Worm (Caenorhabditis elegans) whole organism, mixed stage, embryonic: ENCODE data around the gene R13A1.10.

Experiments used
- M03D4.4 ChIP-seq: sonication (generic microtip); optimal IDR thresholded peaks from 2 replicates; lab custom pipeline; 2017; ENCODE audit warnings: mild to moderate bottlenecking, missing genetic modification characterization, missing compliant biosample characterization
- bed-3 ChIP-seq: fragments of 200-800 bp; sonication (Bioruptor generic); optimal IDR thresholded peaks from 3 replicates; lab custom pipeline; 2018; ENCODE audit warnings: mild to moderate bottlenecking, missing genetic modification characterization, moderate library complexity, missing compliant biosample characterization
- blmp-1 ChIP-seq: fragments of 150-350 bp; optimal IDR thresholded peaks from 2 replicates; lab custom pipeline; 2014; ENCODE audit warnings: missing biosample characterization, missing genetic modification characterization
- ceh-39 ChIP-seq: fragments of 150-350 bp; optimal IDR thresholded peaks from 2 replicates; lab custom pipeline; 2014; ENCODE audit warnings: missing biosample characterization, missing genetic modification characterization
- ceh-43 ChIP-seq: fragments of 200-800 bp; sonication (Bioruptor generic); optimal IDR thresholded peaks from 2 replicates; lab custom pipeline; 2018; ENCODE audit warnings: mild to moderate bottlenecking, missing genetic modification characterization, moderate library complexity, missing compliant biosample characterization
- ceh-83 ChIP-seq: fragments of 200-800 bp; sonication (Bioruptor generic); optimal IDR thresholded peaks from 2 replicates; lab custom pipeline; 2018; ENCODE audit warnings: mild to moderate bottlenecking, missing genetic modification characterization, missing compliant biosample characterization
- ces-1 ChIP-seq: fragments of 150-350 bp; optimal IDR thresholded peaks from 2 replicates; lab custom pipeline; 2014; ENCODE audit warnings: missing biosample characterization, missing genetic modification reagents, missing genetic modification characterization
- drap-1 ChIP-seq: fragments of 200-800 bp; sonication (Bioruptor generic); optimal IDR thresholded peaks from 3 replicates; lab custom pipeline; 2018; ENCODE audit warnings: mild to moderate bottlenecking, missing genetic modification characterization, missing compliant biosample characterization
- elt-1 ChIP-seq: sonication (generic microtip); optimal IDR thresholded peaks from 2 replicates; lab custom pipeline; 2017; ENCODE audit warnings: missing genetic modification characterization, mild to moderate bottlenecking, missing compliant biosample characterization, antibody characterized with exemption, moderate library complexity, borderline replicate concordance; ENCODE audit not compliant: insufficient read depth
- flh-1 ChIP-seq: fragments of 200-800 bp; sonication (Bioruptor generic); optimal IDR thresholded peaks from 2 replicates; lab custom pipeline; 2018; ENCODE audit warnings: mild to moderate bottlenecking, missing genetic modification characterization, moderate library complexity, missing compliant biosample characterization
- ham-2 ChIP-seq: fragments of 200-800 bp; sonication (Bioruptor generic); optimal IDR thresholded peaks from 2 replicates; lab custom pipeline; 2018; ENCODE audit warnings: mild to moderate bottlenecking, missing genetic modification characterization, missing compliant biosample characterization
- hlh-1 ChIP-seq: fragments of 150-350 bp; optimal IDR thresholded peaks from 2 replicates; lab custom pipeline; 2014; ENCODE audit warnings: missing biosample characterization, missing genetic modification reagents, missing genetic modification characterization
- lin-13 ChIP-seq: fragments of 150-350 bp; optimal IDR thresholded peaks from 2 replicates; lab custom pipeline; 2014; ENCODE audit warnings: missing biosample characterization, missing genetic modification characterization
- lin-32 ChIP-seq: fragments of 200-800 bp; sonication (Bioruptor generic); optimal IDR thresholded peaks from 2 replicates; lab custom pipeline; 2018; ENCODE audit warnings: mild to moderate bottlenecking, missing genetic modification characterization, missing compliant biosample characterization
- lsy-2 ChIP-seq: fragments of 150-350 bp; optimal IDR thresholded peaks from 2 replicates; lab custom pipeline; 2014; ENCODE audit warnings: missing biosample characterization, missing genetic modification characterization
- mab-5 ChIP-seq: fragments of 150-350 bp; optimal IDR thresholded peaks from 2 replicates; lab custom pipeline; 2014; ENCODE audit warnings: missing biosample characterization, missing genetic modification characterization
- mep-1 ChIP-seq: fragments of 150-350 bp; optimal IDR thresholded peaks from 2 replicates; lab custom pipeline; 2017; ENCODE audit warnings: missing biosample characterization, missing genetic modification reagents, missing genetic modification characterization, inconsistent platforms
- mls-2 ChIP-seq: sonication (generic microtip); optimal IDR thresholded peaks from 2 replicates; lab custom pipeline; 2016; ENCODE audit warnings: mild to moderate bottlenecking, missing genetic modification characterization, moderate library complexity, missing compliant biosample characterization
- nhr-12 ChIP-seq: fragments of 150-350 bp; optimal IDR thresholded peaks from 2 replicates; lab custom pipeline; 2014; ENCODE audit warnings: missing biosample characterization, missing genetic modification characterization
- nhr-237 ChIP-seq: fragments of 150-350 bp; optimal IDR thresholded peaks from 2 replicates; lab custom pipeline; 2014; ENCODE audit warnings: missing biosample characterization, missing genetic modification characterization
- nhr-76 ChIP-seq: sonication (generic microtip); optimal IDR thresholded peaks from 2 replicates; lab custom pipeline; 2017; ENCODE audit warnings: missing biosample characterization, missing genetic modification characterization
- pha-4 ChIP-seq: fragments of 150-350 bp; optimal IDR thresholded peaks from 2 replicates; lab custom pipeline; 2018; ENCODE audit warnings: missing biosample characterization, missing genetic modification reagents, missing genetic modification characterization
- sem-2 ChIP-seq: fragments of 200-800 bp; sonication (Bioruptor generic); optimal IDR thresholded peaks from 2 replicates; lab custom pipeline; 2018; ENCODE audit warnings: mild to moderate bottlenecking, missing genetic modification characterization, missing compliant biosample characterization
- snpc-4 ChIP-seq: fragments of 150-350 bp; optimal IDR thresholded peaks from 2 replicates; lab custom pipeline; 2014; ENCODE audit warnings: missing biosample characterization, missing genetic modification characterization
- sptf-1 ChIP-seq: sonication (generic microtip); optimal IDR thresholded peaks from 2 replicates; lab custom pipeline; 2017; ENCODE audit warnings: mild to moderate bottlenecking, missing genetic modification characterization, moderate library complexity, missing compliant biosample characterization
- unc-120 ChIP-seq: sonication (generic microtip); optimal IDR thresholded peaks from 2 replicates; lab custom pipeline; 2017; ENCODE audit warnings: missing genetic modification characterization, missing compliant biosample characterization; ENCODE audit not compliant: poor library complexity, severe bottlenecking
- unc-39 ChIP-seq: fragments of 150-350 bp; optimal IDR thresholded peaks from 2 replicates; lab custom pipeline; 2014; ENCODE audit warnings: missing biosample characterization, missing genetic modification characterization
- unc-62 ChIP-seq: fragments of 150-350 bp; optimal IDR thresholded peaks from 2 replicates; lab custom pipeline; 2014; ENCODE audit warnings: missing biosample characterization, missing genetic modification reagents, missing genetic modification characterization
- zip-8 ChIP-seq: fragments of 150-350 bp; optimal IDR thresholded peaks from 2 replicates; lab custom pipeline; 2014; ENCODE audit warnings: missing biosample characterization, missing genetic modification characterization
- ztf-11 ChIP-seq: fragments of 150-350 bp; optimal IDR thresholded peaks from 2 replicates; lab custom pipeline; 2014; ENCODE audit warnings: missing biosample characterization, missing genetic modification characterization

R13A1.10 gene

ce11 chrIV:7205969-7206368 is 21.0 kb downstream of the R13A1.10 start, which contains the start of gene kcc-1:
TSS of gene kcc-1 (plus strand) at chrIV:7206269.
- TF ChIP-seq lin-32 (GFP tag; lab: Kevin White, UChicago) (no peak), unc-62 (GFP tag; lab: Kevin White, UChicago) (no peak), snpc-4 (tag; lab: Kevin White, UChicago) (no peak), drap-1 (GFP tag; lab: Kevin White, UChicago) (no peak), lsy-2 (tag; lab: Kevin White, UChicago) (no peak), lin-13 (tag; lab: Kevin White, UChicago) (no peak), ham-2 (GFP tag; lab: Kevin White, UChicago) (no peak), zip-8 (tag; lab: Kevin White, UChicago) (no peak), unc-120 (no peak), mab-5 (tag; lab: Kevin White, UChicago) (no peak), nhr-237 (tag; lab: Kevin White, UChicago) (no peak), mep-1 (tag; lab: Kevin White, UChicago) (no peak), ceh-83 (GFP tag; lab: Kevin White, UChicago) (no peak), nhr-76 (tag; lab: Kevin White, UChicago) (no peak), elt-1 (no peak), nhr-12 (tag; lab: Kevin White, UChicago) (no peak), sem-2 (no peak), flh-1 (no peak)

ce11 chrIV:7203696-7204095 is 23.3 kb downstream of the R13A1.10 start, which contains the start of gene R13A1.3:
TSS of gene R13A1.3 (plus strand) at chrIV:7203996.
- TF ChIP-seq lsy-2 (tag; lab: Kevin White, UChicago) (no peak), ceh-43 (GFP tag; lab: Kevin White, UChicago) (no peak), drap-1 (GFP tag; lab: Kevin White, UChicago) (no peak), bed-3 (GFP tag; lab: Kevin White, UChicago) (no peak), hlh-1 (tag; lab: Kevin White, UChicago) (no peak), ces-1 (GFP tag; lab: Kevin White, UChicago) (no peak), mab-5 (tag; lab: Kevin White, UChicago) (no peak), mls-2 (tag; lab: Kevin White, UChicago) (no peak)

ce11 chrIV:7196853-7197252 is 30.1 kb downstream of the R13A1.10 start, which contains the start of gene unc-8:
TSS of gene unc-8 (plus strand) at chrIV:7197153.
- TF ChIP-seq pha-4 (tag; lab: Kevin White, UChicago), result no peak
- no peak for TF ChIP-seq drap-1 (GFP tag; lab: Kevin White, UChicago)
- TF ChIP-seq ztf-11, result no peak
- TF ChIP-seq hlh-1 (tag; lab: Kevin White, UChicago), result no peak
- no peak for TF ChIP-seq mep-1 (tag; lab: Kevin White, UChicago)
- no peak for TF ChIP-seq blmp-1 (tag; lab: Kevin White, UChicago)
- no peak for TF ChIP-seq ceh-39 (tag; lab: Kevin White, UChicago)
- TF ChIP-seq bed-3 (GFP tag; lab: Kevin White, UChicago), result no peak
- no peak for TF ChIP-seq zip-8 (tag; lab: Kevin White, UChicago)
- TF ChIP-seq sem-2, result no peak
- TF ChIP-seq sptf-1 (tag; lab: Kevin White, UChicago), result no peak
- no peak for TF ChIP-seq unc-120
- TF ChIP-seq lin-13 (tag; lab: Kevin White, UChicago), result no peak
- no peak for TF ChIP-seq lin-32 (GFP tag; lab: Kevin White, UChicago)

ce11 chrIV:7195734-7196133 is 31.2 kb downstream of the R13A1.10 start, which contains the start of gene best-16:
TSS of gene best-16 (minus strand) at chrIV:7195834.
- TF ChIP-seq mep-1 (tag; lab: Kevin White, UChicago), result no peak
- TF ChIP-seq lin-13 (tag; lab: Kevin White, UChicago), result no peak
- TF ChIP-seq blmp-1 (tag; lab: Kevin White, UChicago), result no peak
- TF ChIP-seq snpc-4 (tag; lab: Kevin White, UChicago), result no peak
- no peak for TF ChIP-seq nhr-12 (tag; lab: Kevin White, UChicago)
- no peak for TF ChIP-seq ham-2 (GFP tag; lab: Kevin White, UChicago)
- no peak for TF ChIP-seq sptf-1 (tag; lab: Kevin White, UChicago)
- no peak for TF ChIP-seq pha-4 (tag; lab: Kevin White, UChicago)
- no peak for TF ChIP-seq bed-3 (GFP tag; lab: Kevin White, UChicago)
- TF ChIP-seq M03D4.4 (tag; lab: Kevin White, UChicago), result no peak
- no peak for TF ChIP-seq hlh-1 (tag; lab: Kevin White, UChicago)
- no peak for TF ChIP-seq ceh-39 (tag; lab: Kevin White, UChicago)
- TF ChIP-seq unc-39 (tag; lab: Kevin White, UChicago), result no peak
- no peak for TF ChIP-seq flh-1
- no peak for TF ChIP-seq unc-120
- TF ChIP-seq, all 35 proteins: peak for 0
